Fruit fly (Drosophila melanogaster) whole organism, wandering third instar larva: Measurements from ENCODE around the gene Gnf1.

Experiments used
- Abd-B ChIP-seq: fragments of >200 bp; optimal IDR thresholded peaks from 2 replicates; lab custom pipeline; 2017; ENCODE audit warnings: missing biosample characterization, missing genetic modification characterization
- CG9705 ChIP-seq: fragments of 200-800 bp; sonication (Bioruptor generic); optimal IDR thresholded peaks from 2 replicates; lab custom pipeline; 2018; ENCODE audit warnings: missing biosample characterization, mild to moderate bottlenecking, missing genetic modification characterization
- CrebA ChIP-seq: fragments of 200-800 bp; sonication (Bioruptor generic); optimal IDR thresholded peaks from 2 replicates; lab custom pipeline; 2016; ENCODE audit warnings: missing biosample characterization, mild to moderate bottlenecking, missing genetic modification characterization, borderline replicate concordance
- Dfd ChIP-seq: fragments of >200 bp; optimal IDR thresholded peaks from 2 replicates; lab custom pipeline; 2017; ENCODE audit warnings: missing biosample characterization, missing genetic modification characterization
- Dif ChIP-seq: fragments of 200-275, 200-300 bp; sonication (Bioruptor generic); optimal IDR thresholded peaks from 2 replicates; lab custom pipeline; 2018; ENCODE audit warnings: missing biosample characterization, missing genetic modification characterization; ENCODE audit not compliant: partially characterized antibody
- GATAd ChIP-seq: sonication (Bioruptor generic); optimal IDR thresholded peaks from 2 replicates; lab custom pipeline; 2016; ENCODE audit warnings: missing biosample characterization, missing genetic modification characterization
- HLH106 ChIP-seq: fragments of 200-800 bp; optimal IDR thresholded peaks from 3 replicates; lab custom pipeline; 2019; ENCODE audit warnings: missing biosample characterization, mild to moderate bottlenecking, missing genetic modification characterization, moderate library complexity
- Hr78 ChIP-seq: fragments of >200 bp; optimal IDR thresholded peaks from 2 replicates; lab custom pipeline; 2017; ENCODE audit warnings: missing biosample characterization, missing genetic modification characterization
- Hr83 ChIP-seq: fragments of 200-300 bp; sonication (Bioruptor generic); optimal IDR thresholded peaks from 2 replicates; lab custom pipeline; 2016; ENCODE audit warnings: missing biosample characterization, mild to moderate bottlenecking, missing genetic modification characterization, moderate library complexity; ENCODE audit not compliant: poor library complexity, severe bottlenecking
- Jra ChIP-seq: sonication (Bioruptor generic); optimal IDR thresholded peaks from 2 replicates; lab custom pipeline; 2016; ENCODE audit warnings: missing biosample characterization, missing genetic modification characterization
- Mio ChIP-seq: sonication (Bioruptor generic); optimal IDR thresholded peaks from 2 replicates; lab custom pipeline; 2016; ENCODE audit warnings: missing biosample characterization, missing genetic modification characterization
- Myc ChIP-seq: fragments of >200 bp; optimal IDR thresholded peaks from 2 replicates; lab custom pipeline; 2017
- N ChIP-seq: fragments of >200 bp; optimal IDR thresholded peaks from 2 replicates; lab custom pipeline; 2018; ENCODE audit warnings: missing biosample characterization, missing external identifiers, missing genetic modification characterization
- OdsH ChIP-seq: fragments of 200-800 bp; sonication (Bioruptor generic); optimal IDR thresholded peaks from 2 replicates; lab custom pipeline; 2016; ENCODE audit warnings: missing biosample characterization, mild to moderate bottlenecking, missing genetic modification characterization
- Rel ChIP-seq, 2 experiments: fragments of 200-800 bp; sonication (Bioruptor generic) in 1 of 2; optimal IDR thresholded peaks; 2 replicates in 1 of 2; 3 replicates in 1 of 2; lab custom pipeline; 2016 to 2019; ENCODE audit warnings: mild to moderate bottlenecking in 2 of 2, missing biosample characterization in 2 of 2, missing genetic modification characterization in 2 of 2, moderate library complexity in 1 of 2
- Vsx2 ChIP-seq: fragments of 200-300, 225-300 bp; sonication (Bioruptor generic); optimal IDR thresholded peaks from 2 replicates; lab custom pipeline; 2018; ENCODE audit warnings: missing biosample characterization, missing genetic modification characterization; ENCODE audit not compliant: partially characterized antibody
- br ChIP-seq: fragments of 200-800 bp; sonication (Bioruptor generic); optimal IDR thresholded peaks from 2 replicates; lab custom pipeline; 2016; ENCODE audit warnings: missing biosample characterization, missing genetic modification characterization
- brk ChIP-seq: fragments of 200-800 bp; sonication (Bioruptor generic); optimal IDR thresholded peaks from 2 replicates; lab custom pipeline; 2016; ENCODE audit warnings: missing biosample characterization, mild to moderate bottlenecking, missing genetic modification characterization
- dl ChIP-seq, 2 experiments: fragments of 175-275, 200-275 bp in 1 of 2; fragments of 200-275 bp in 1 of 2; sonication (Bioruptor generic); optimal IDR thresholded peaks; lab custom pipeline; 2018; ENCODE audit warnings: mild to moderate bottlenecking in 2 of 2, missing biosample characterization in 2 of 2, missing genetic modification characterization in 2 of 2, moderate library complexity in 2 of 2; ENCODE audit not compliant: partially characterized antibody in 2 of 2, insufficient read depth in 1 of 2
- dsf ChIP-seq: sonication (Bioruptor generic); optimal IDR thresholded peaks from 2 replicates; lab custom pipeline; 2016; ENCODE audit warnings: missing biosample characterization, missing genetic modification characterization, borderline replicate concordance
- ey ChIP-seq: fragments of 200-800 bp; sonication (Bioruptor generic); optimal IDR thresholded peaks from 2 replicates; lab custom pipeline; 2016; ENCODE audit warnings: missing biosample characterization, missing genetic modification characterization
- foxo ChIP-seq, 2 experiments: fragments of 200-800 bp; sonication (Bioruptor generic); optimal IDR thresholded peaks; 2 replicates in 1 of 2; 3 replicates in 1 of 2; lab custom pipeline; 2016 to 2017; ENCODE audit warnings: missing biosample characterization in 2 of 2, missing genetic modification characterization in 2 of 2
- fru ChIP-seq: fragments of 200-800 bp; sonication (Bioruptor generic); optimal IDR thresholded peaks from 3 replicates; lab custom pipeline; 2016; ENCODE audit warnings: missing biosample characterization, mild to moderate bottlenecking, missing genetic modification characterization
- h ChIP-seq: fragments of 200-800 bp; sonication (Bioruptor generic); optimal IDR thresholded peaks from 3 replicates; lab custom pipeline; 2016; ENCODE audit warnings: missing biosample characterization, mild to moderate bottlenecking, missing genetic modification characterization
- jim ChIP-seq: fragments of 175-275, 200-325 bp; sonication (Bioruptor generic); optimal IDR thresholded peaks from 2 replicates; lab custom pipeline; 2016; ENCODE audit warnings: missing biosample characterization, mild to moderate bottlenecking, missing genetic modification characterization
- pan ChIP-seq: fragments of >200 bp; optimal IDR thresholded peaks from 2 replicates; lab custom pipeline; 2017
- psq ChIP-seq: fragments of 200-800 bp; sonication (Bioruptor generic); optimal IDR thresholded peaks from 3 replicates; lab custom pipeline; 2017; ENCODE audit warnings: missing biosample characterization, mild to moderate bottlenecking, missing genetic modification characterization, moderate library complexity
- rgr ChIP-seq: fragments of 200-800 bp; sonication (Bioruptor generic); optimal IDR thresholded peaks from 3 replicates; lab custom pipeline; 2016; ENCODE audit warnings: missing biosample characterization, mild to moderate bottlenecking, missing genetic modification characterization
- sage ChIP-seq: fragments of 200-800 bp; sonication (Bioruptor generic); optimal IDR thresholded peaks from 2 replicates; lab custom pipeline; 2016; ENCODE audit warnings: missing biosample characterization, mild to moderate bottlenecking, missing genetic modification characterization
- sv ChIP-seq: fragments of 200-800 bp; sonication (Bioruptor generic); optimal IDR thresholded peaks from 3 replicates; lab custom pipeline; 2016; ENCODE audit warnings: missing biosample characterization, missing genetic modification characterization
- tai ChIP-seq: sonication (Bioruptor generic); optimal IDR thresholded peaks from 2 replicates; lab custom pipeline; 2016; ENCODE audit warnings: missing biosample characterization, missing genetic modification characterization
- usp ChIP-seq: fragments of >200 bp; optimal IDR thresholded peaks from 2 replicates; lab custom pipeline; 2017; ENCODE audit warnings: missing biosample characterization, missing genetic modification characterization
- woc ChIP-seq: sonication (Bioruptor generic); optimal IDR thresholded peaks from 2 replicates; lab custom pipeline; 2016; ENCODE audit warnings: missing biosample characterization, mild to moderate bottlenecking, missing genetic modification characterization

Gene Gnf1

DNA sequence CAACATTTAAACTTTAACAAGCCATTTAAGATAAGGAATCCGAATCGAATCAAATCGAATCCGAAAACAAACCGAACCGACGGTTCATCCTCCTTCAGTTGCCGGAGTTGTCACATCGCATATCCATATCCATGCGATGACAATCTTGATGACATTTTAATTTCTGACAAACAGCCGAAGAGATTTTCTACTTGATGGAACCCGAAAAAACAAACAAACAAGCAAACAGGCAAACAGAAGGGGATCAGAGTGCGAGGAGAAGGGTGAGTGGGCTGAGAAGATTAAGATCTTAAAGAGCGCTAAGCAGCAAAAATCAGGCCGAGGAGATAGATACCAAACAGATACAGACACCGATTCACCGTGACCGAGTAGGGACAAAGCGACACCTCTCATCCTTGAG is 45.3 kb upstream of the Gnf1 start:
- TF ChIP-seq Abd-B (GFP tag; lab: Kevin White, UChicago) = no peak
- TF ChIP-seq dl (GFP tag; optimal IDR thresholded peaks at IDR 0.05; lab: Kevin White, UChicago; ENCODE audit: insufficient read depth in 1 of 2, partially characterized antibody in 2 of 2) = no peak
- no peak for TF ChIP-seq Mio (GFP tag; lab: Kevin White, UChicago)
- no peak for TF ChIP-seq OdsH (GFP tag; lab: Kevin White, UChicago)
- no peak for TF ChIP-seq pan (lab: Kevin White, UChicago)
- no peak for TF ChIP-seq tai (GFP tag; lab: Kevin White, UChicago)
- no peak for TF ChIP-seq Dfd (GFP tag; lab: Kevin White, UChicago)
- TF ChIP-seq N (GFP tag; lab: Kevin White, UChicago) = no peak
- no peak for TF ChIP-seq Hr78
- no peak for TF ChIP-seq usp (GFP tag; lab: Kevin White, UChicago)
- TF ChIP-seq Jra (GFP tag; lab: Kevin White, UChicago) = no peak

dm6 chr3R:4863825-4864224 is 42.6 kb upstream of the Gnf1 start:
- TF ChIP-seq OdsH (GFP tag; lab: Kevin White, UChicago) = no peak
- no peak for TF ChIP-seq usp (GFP tag; lab: Kevin White, UChicago)
- no peak for TF ChIP-seq sage
- TF ChIP-seq HLH106 (tag; lab: Kevin White, UChicago) = no peak
- no peak for TF ChIP-seq N (GFP tag; lab: Kevin White, UChicago)
- TF ChIP-seq br (GFP tag; lab: Kevin White, UChicago) = no peak
- TF ChIP-seq Vsx2 (GFP tag; lab: Kevin White, UChicago) = no peak
- TF ChIP-seq Dif = no peak

DNA sequence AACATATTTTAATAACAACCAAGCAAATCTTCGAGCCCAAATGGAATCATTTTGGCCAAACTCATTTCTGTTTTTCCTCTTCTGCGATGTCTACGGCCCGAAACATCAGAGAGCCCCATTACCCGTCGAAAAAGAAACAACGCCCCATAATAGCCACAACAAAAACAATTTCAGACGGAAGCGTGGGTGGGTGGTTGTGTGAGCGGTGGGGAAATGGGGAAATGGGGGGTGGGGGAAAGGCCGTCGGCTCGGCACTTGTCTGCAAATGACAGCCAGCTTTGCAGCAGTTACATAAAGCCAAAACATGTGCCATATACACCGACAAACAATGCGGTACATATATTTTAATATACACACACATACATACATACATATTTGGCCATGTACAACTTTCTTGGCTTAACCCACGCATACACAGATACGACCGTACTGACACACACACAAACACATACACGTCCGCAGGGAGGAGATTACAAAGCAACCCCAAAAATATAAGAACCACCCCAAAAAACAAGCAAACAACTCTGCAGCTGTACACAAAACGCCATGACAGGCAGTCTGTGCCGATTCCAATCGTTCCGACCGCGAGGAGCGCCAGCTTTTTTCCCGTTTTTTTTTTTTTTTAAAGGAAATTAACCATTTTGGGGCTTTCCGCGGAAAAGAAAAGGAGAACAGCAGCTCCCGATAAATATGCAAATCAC is 41.4 kb upstream of the Gnf1 start:
- TF ChIP-seq Hr78 = no peak
- TF ChIP-seq brk (GFP tag; lab: Kevin White, UChicago) = no peak
- TF ChIP-seq foxo (GFP tag; optimal IDR thresholded peaks at IDR 0.05; lab: Kevin White, UChicago) = no peak
- TF ChIP-seq Abd-B (GFP tag; lab: Kevin White, UChicago) = no peak
- TF ChIP-seq Vsx2 (GFP tag; lab: Kevin White, UChicago) = no peak
- TF ChIP-seq jim = no peak
- TF ChIP-seq woc (GFP tag; lab: Kevin White, UChicago) = no peak
- no peak for TF ChIP-seq dl (GFP tag; optimal IDR thresholded peaks at IDR 0.05; lab: Kevin White, UChicago; ENCODE audit: insufficient read depth in 1 of 2, partially characterized antibody in 2 of 2)
- TF ChIP-seq dsf (GFP tag; lab: Kevin White, UChicago) = no peak
- no peak for TF ChIP-seq CrebA
- TF ChIP-seq, all 38 proteins: peak for 0

DNA sequence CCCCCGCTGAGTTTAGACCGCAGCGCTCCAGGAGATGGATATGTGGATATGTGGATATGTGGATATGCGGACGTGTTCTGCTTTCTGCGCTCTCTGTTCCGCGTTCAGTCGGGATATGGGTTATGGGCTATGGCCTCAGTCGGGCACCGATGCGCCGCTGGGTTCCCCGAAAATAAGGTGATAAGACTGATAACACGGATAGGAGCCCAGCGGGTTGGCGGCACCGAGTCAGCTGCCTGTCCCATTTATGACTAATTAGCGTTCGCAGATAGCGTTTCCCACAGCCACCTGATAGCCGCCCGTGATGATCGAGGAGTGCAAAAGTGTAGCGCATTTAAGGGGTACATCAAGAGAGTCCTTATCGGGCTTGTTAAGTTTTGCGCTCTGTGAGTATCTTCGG is 40.3 kb upstream of the Gnf1 start:
- no peak for TF ChIP-seq HLH106 (tag; lab: Kevin White, UChicago)
- TF ChIP-seq fru = no peak
- no peak for TF ChIP-seq Jra (GFP tag; lab: Kevin White, UChicago)
- TF ChIP-seq ey (GFP tag; lab: Kevin White, UChicago) = no peak
- TF ChIP-seq GATAd = no peak
- TF ChIP-seq h (GFP tag; lab: Kevin White, UChicago) = no peak
- TF ChIP-seq Myc = no peak
- TF ChIP-seq CG9705 = no peak
- TF ChIP-seq usp (GFP tag; lab: Kevin White, UChicago) = no peak
- no peak for TF ChIP-seq tai (GFP tag; lab: Kevin White, UChicago)
- no peak for TF ChIP-seq Rel (GFP tag; optimal IDR thresholded peaks at IDR 0.05; lab: Kevin White, UChicago)
- no peak for TF ChIP-seq Rel (tag; optimal IDR thresholded peaks at IDR 0.05; lab: Kevin White, UChicago)
- no peak for TF ChIP-seq rgr (GFP tag; lab: Kevin White, UChicago)
- TF ChIP-seq foxo (GFP tag; optimal IDR thresholded peaks at IDR 0.05; lab: Kevin White, UChicago) = no peak
- no peak for TF ChIP-seq Hr83
- no peak for TF ChIP-seq sv (GFP tag; lab: Kevin White, UChicago)
- no peak for TF ChIP-seq psq (GFP tag; lab: Kevin White, UChicago)
- TF ChIP-seq Vsx2 (GFP tag; lab: Kevin White, UChicago) = no peak
